Fruit fly (Drosophila melanogaster): ENCODE data around the gene CG12885.

DNA sequence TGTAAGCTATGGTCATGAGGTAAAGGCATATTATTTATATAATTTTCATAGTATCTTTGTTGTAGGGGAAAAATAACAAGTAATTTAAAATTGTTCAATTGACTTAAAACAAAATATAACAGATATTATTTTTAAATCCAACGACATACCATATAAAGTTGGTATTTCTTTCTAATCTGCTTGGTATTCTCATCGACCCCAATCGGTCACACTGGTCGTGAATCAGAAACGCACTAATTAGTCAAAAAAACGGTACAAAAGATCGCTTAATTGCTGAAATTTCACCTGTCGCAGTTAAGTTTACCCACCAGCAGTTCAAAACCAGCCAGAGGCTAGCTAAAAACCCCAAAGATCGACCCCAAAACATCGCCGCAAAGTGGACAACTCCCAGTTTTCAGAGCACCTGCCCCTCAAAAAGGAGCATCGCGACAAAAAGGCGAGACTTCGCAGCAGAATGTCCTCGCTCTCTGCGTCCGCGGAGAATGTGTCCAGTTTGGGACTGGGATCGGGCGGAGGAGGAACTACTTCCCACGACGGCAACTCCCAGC, 62.0 kb downstream of the CG12885 start, which contains the start of gene pins:
- TF ChIP-seq ttk (optimal IDR thresholded peaks at IDR 0.05) (no peak), h (optimal IDR thresholded peaks at IDR 0.05) (no peak), psq (optimal IDR thresholded peaks at IDR 0.05) (no peak), Myc (optimal IDR thresholded peaks at IDR 0.05) (no peak), insv (optimal IDR thresholded peaks at IDR 0.05) (no peak)

All from Kc167 (cell line).